Worm (Caenorhabditis elegans): Measurements from ENCODE around the gene F07B10.7.

DNA sequence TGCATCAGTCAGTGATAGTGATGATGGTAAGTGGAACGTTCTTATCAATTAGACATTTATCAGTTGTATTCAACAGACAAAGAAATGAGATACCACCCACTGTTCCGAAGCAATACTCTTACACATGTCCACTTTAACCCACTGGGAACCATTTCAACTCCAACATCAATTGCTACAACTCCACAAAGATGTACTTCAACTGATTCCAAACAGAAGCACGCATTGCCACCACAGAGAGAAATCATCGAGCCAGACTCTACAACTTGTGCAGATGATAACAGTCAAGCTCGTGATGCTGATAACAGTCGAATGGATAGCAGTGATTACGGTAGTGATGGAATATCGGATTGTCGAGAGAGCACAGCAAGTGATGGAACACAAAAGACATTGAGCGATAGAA, 24.6 kb downstream of the F07B10.7 start:
- TF ChIP-seq ama-1 (optimal IDR thresholded peaks at IDR 0.05) = no peak
- TF ChIP-seq F13C5.2 (tag; optimal IDR thresholded peaks at IDR 0.05) = no peak
- no peak for TF ChIP-seq ceh-36 (tag; optimal IDR thresholded peaks at IDR 0.05)
